Fruit fly (Drosophila melanogaster): Measurements from ENCODE around the gene CG10298.

dm6 chr3R:6377497-6377896 is 34.7 kb downstream of the CG10298 start, which contains the start of gene CG42537:
- TF ChIP-seq Sin3A (optimal IDR thresholded peaks at IDR 0.05) (no peak), Myc (optimal IDR thresholded peaks at IDR 0.05) (no peak)
